Worm (Caenorhabditis elegans) whole organism, L4 larva: ENCODE results near the gene btb-18.

Experiments
- F37D6.2 ChIP-seq: sonication (generic microtip); optimal IDR thresholded peaks from 2 replicates; lab custom pipeline; 2016; ENCODE audit warnings: mild to moderate bottlenecking, missing genetic modification characterization, missing compliant biosample characterization
- Y105C5A.15 ChIP-seq: fragments of 200-800 bp; sonication (Bioruptor generic); IDR thresholded peaks from 2 replicates; pipeline ENCODE4 v1.3.6; 2022; ENCODE audit warnings: missing genetic modification characterization, missing compliant biosample characterization
- cey-2 ChIP-seq: sonication (generic microtip); optimal IDR thresholded peaks from 3 replicates; lab custom pipeline; 2017; ENCODE audit warnings: missing genetic modification characterization, mild to moderate bottlenecking, missing compliant biosample characterization, antibody characterized with exemption, borderline replicate concordance; ENCODE audit not compliant: insufficient read depth
- fos-1 ChIP-seq: fragments of 150-350 bp; optimal IDR thresholded peaks from 2 replicates; lab custom pipeline; 2014; ENCODE audit warnings: missing biosample characterization, missing genetic modification characterization
- lim-7 ChIP-seq: fragments of 200-800 bp; sonication (Bioruptor generic); IDR thresholded peaks from 2 replicates; pipeline ENCODE4 v1.3.6; 2022; ENCODE audit warnings: missing genetic modification characterization, missing compliant biosample characterization
- mdt-29 ChIP-seq: fragments of 200-800 bp; sonication (Bioruptor generic); IDR thresholded peaks from 2 replicates; pipeline ENCODE4 v1.3.6; 2022; ENCODE audit warnings: missing genetic modification reagents, missing genetic modification characterization, missing compliant biosample characterization
- pha-4 ChIP-seq, 2 experiments: fragments of 150-350 bp in 1 of 2; fragments of 200-800 bp in 1 of 2; sonication (Bioruptor generic) in 1 of 2; IDR thresholded peaks in 1 of 2; optimal IDR thresholded peaks in 1 of 2; 2 replicates each; pipeline versions ENCODE4 v1.3.6 to Lab custom; 2014 to 2022; ENCODE audit warnings: missing genetic modification characterization in 2 of 2, missing genetic modification reagents in 2 of 2, missing biosample characterization in 1 of 2, missing compliant biosample characterization in 1 of 2
- pqm-1 ChIP-seq: sonication (generic microtip); optimal IDR thresholded peaks from 2 replicates; lab custom pipeline; 2017; ENCODE audit warnings: missing biosample characterization, missing genetic modification characterization
- skn-1 ChIP-seq: fragments of 150-350 bp; optimal IDR thresholded peaks from 2 replicates; lab custom pipeline; 2014; ENCODE audit warnings: missing biosample characterization, missing genetic modification characterization
- vab-7 ChIP-seq: fragments of 200-800 bp; sonication (Bioruptor generic); IDR thresholded peaks from 2 replicates; pipeline ENCODE4 v1.3.6; 2022; ENCODE audit warnings: missing genetic modification reagents, missing genetic modification characterization, missing compliant biosample characterization
- zag-1 ChIP-seq: fragments of 150-350 bp; optimal IDR thresholded peaks from 2 replicates; lab custom pipeline; 2014; ENCODE audit warnings: missing biosample characterization, missing genetic modification characterization
- ztf-11 ChIP-seq: fragments of 150-350 bp; optimal IDR thresholded peaks from 2 replicates; lab custom pipeline; 2014; ENCODE audit warnings: missing biosample characterization, missing genetic modification characterization

DNA sequence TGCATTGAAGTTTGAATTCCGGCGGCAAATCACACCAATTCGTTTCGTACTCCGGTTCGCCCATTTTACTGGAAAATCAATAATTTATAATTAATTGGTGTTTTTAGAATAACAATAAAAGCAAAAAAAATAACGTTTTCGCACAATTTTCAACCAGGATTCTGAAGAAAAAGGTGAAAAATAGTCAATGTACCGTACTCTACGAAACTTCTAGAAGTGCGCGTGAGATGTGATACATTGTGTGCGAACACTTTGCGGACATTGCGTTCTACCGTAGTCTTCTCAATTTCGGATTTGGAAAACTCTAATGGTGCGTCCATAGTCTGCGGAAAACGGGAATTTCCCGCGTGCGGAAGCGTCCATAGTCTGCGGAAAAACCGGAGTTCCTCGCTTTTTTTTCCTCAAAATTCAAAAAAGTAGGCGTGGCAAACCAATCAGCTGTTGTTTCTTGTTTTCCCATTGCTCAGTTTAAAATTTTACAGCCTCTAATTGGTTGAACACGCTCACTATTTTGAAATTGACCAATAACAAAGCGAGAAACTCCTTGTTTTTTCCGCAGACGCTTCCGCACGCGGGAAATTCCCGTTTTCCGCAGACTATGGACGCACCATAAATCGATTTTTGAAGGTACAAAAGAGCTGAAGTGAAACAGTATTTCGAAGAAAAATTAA lies 50.1 kb downstream of the btb-18 start, which contains the start of the genes F14D2.14 and bath-29:
- no peak for TF ChIP-seq vab-7 (GFP tag; lab: Robert Waterston, UW)
- TF ChIP-seq Y105C5A.15: no peak
- no peak for TF ChIP-seq cey-2 (tag; lab: Kevin White, UChicago)
- no peak for TF ChIP-seq fos-1 (tag; lab: Kevin White, UChicago)
- no peak for TF ChIP-seq F37D6.2
- no peak for TF ChIP-seq pha-4 (GFP tag; IDR thresholded peaks at IDR 0.05; lab: Robert Waterston, UW)
- no peak for TF ChIP-seq pha-4 (tag; optimal IDR thresholded peaks at IDR 0.05; lab: Kevin White, UChicago)
- no peak for TF ChIP-seq skn-1 (tag; lab: Kevin White, UChicago)
- no peak for TF ChIP-seq mdt-29
- no peak for TF ChIP-seq lim-7
- TF ChIP-seq ztf-11 (tag; lab: Kevin White, UChicago): no peak
- TF ChIP-seq zag-1: no peak
- no peak for TF ChIP-seq pqm-1 (tag; lab: Kevin White, UChicago)
